Worm (Caenorhabditis elegans): Measurements from ENCODE around the gene F44F4.10.

Gene F44F4.10

DNA sequence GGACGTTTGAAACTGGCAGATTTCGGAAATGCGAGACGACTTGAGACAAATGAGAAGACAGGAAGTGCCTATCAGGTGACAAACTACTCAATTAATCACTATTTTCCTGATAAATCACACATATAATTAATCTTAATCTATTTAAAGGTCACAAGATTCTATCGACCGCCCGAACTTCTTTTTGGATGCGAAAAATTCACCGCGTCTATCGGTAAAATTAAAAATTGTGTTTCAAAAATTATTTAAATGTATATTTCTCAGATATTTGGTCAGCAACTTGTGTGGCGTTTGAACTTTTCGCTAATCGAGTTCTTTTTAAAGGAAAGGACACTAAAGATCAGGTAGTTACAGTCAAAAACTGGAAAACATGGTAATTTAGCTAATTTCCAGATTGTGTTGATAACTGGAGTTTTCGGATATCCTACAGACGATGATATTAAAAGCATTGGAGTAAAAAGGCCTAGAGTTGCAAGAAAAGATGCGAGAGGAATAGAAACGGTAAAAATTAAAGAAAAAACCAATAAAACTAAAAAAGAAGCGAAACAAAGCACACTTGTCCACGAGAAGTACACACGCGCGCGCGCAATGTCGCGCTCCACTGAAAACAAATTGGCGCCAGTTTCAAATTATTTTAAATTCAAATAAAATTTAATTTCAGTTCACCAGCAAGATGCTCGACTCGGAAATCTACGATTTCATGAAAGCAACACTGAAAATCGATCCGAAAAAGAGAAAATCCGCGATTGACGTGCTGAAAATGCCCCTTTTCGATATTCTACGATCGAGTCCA is 31.4 kb upstream of the F44F4.10 start:
- no peak for TF ChIP-seq ceh-40 (GFP tag; IDR thresholded peaks at IDR 0.05)
- TF ChIP-seq madf-3 (GFP tag; IDR thresholded peaks at IDR 0.05), result no peak
- no peak for TF ChIP-seq C06A6.2 (GFP tag; conservative IDR thresholded peaks at IDR 0.05)
- TF ChIP-seq lin-54 (GFP tag; optimal IDR thresholded peaks at IDR 0.05), result peak; percentile 75
- peak; percentile 18 for TF ChIP-seq dpl-1 (GFP tag; optimal IDR thresholded peaks at IDR 0.05)
- peak; percentile 54 for TF ChIP-seq F33H1.4 (GFP tag; IDR thresholded peaks at IDR 0.05)
- no peak for TF ChIP-seq rcor-1 (GFP tag; IDR thresholded peaks at IDR 0.05)
- TF ChIP-seq C17E4.6 (GFP tag; IDR thresholded peaks at IDR 0.05), result no peak
- no peak for TF ChIP-seq ztf-26 (tag; optimal IDR thresholded peaks at IDR 0.05)
- TF ChIP-seq ztf-25 (GFP tag; IDR thresholded peaks at IDR 0.05), result no peak
- 0 out of 2 replicates have a peak, but pooled peaks have one; percentile 33 for TF ChIP-seq madf-8 (GFP tag; conservative IDR thresholded peaks at IDR 0.05)
- no peak for TF ChIP-seq rec-8 (tag; optimal IDR thresholded peaks at IDR 0.05)
- TF ChIP-seq nfyb-1 (GFP tag; IDR thresholded peaks at IDR 0.05), result 0 out of 2 replicates have a peak, but pooled peaks have one; percentile 17
- TF ChIP-seq bed-1 (GFP tag; IDR thresholded peaks at IDR 0.05), result no peak
- TF ChIP-seq madf-6 (GFP tag; IDR thresholded peaks at IDR 0.05), result peak; percentile 63
- TF ChIP-seq bed-2 (GFP tag; IDR thresholded peaks at IDR 0.05), result no peak
- TF ChIP-seq efl-1 (GFP tag; optimal IDR thresholded peaks at IDR 0.05), result peak; percentile 57
- TF ChIP-seq F10E7.11 (tag; optimal IDR thresholded peaks at IDR 0.05), result no peak
- no peak for TF ChIP-seq snpc-4 (GFP tag; optimal IDR thresholded peaks at IDR 0.05)
- no peak for TF ChIP-seq snpc-4 (tag; optimal IDR thresholded peaks at IDR 0.05)
- peak; percentile 39 for TF ChIP-seq lsl-1 (GFP tag; optimal IDR thresholded peaks at IDR 0.05)
- TF ChIP-seq let-607 (tag; optimal IDR thresholded peaks at IDR 0.05), result no peak
- peak; percentile 57 for TF ChIP-seq mcd-1 (GFP tag; IDR thresholded peaks at IDR 0.05)
- no peak for TF ChIP-seq snpc-1.1 (tag; optimal IDR thresholded peaks at IDR 0.05; ENCODE audit: insufficient read depth)
- peak in 1 of 3 experiments; percentile 26 for TF ChIP-seq lin-35 (GFP tag; optimal IDR thresholded peaks at IDR 0.05)

DNA sequence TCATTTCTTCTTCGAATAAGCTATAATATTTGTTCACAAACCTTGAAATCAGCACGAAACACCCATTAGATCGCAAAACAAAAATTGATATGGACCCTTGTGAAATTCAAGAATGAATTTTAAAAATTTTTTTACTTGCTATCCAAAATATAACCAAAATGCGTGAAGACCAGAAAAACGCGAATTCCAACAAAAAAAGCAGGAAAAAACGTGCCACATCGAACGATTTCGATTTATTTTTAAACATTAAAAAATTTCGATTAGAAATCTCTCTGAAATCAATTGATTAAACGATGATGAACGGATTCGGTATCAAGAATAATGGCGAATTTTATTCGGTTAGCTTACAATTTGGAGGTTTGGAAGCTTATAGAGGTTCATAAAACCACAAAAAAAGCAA is 30.2 kb upstream of the F44F4.10 start, which contains the start of the genes tceb-3 and gskl-1:
TSS of gene tceb-3 (minus strand) at position 101 of the 400 bp plus-strand sequence.
TSS of gene gskl-1 (plus strand) at position 243 of the 400 bp plus-strand sequence.
- TF ChIP-seq lin-40 (tag; optimal IDR thresholded peaks at IDR 0.05), result no peak
- no peak for TF ChIP-seq hlh-12 (tag; optimal IDR thresholded peaks at IDR 0.05)
- no peak for TF ChIP-seq atf-7 (tag; optimal IDR thresholded peaks at IDR 0.05)
- no peak for TF ChIP-seq K12H6.12 (tag; optimal IDR thresholded peaks at IDR 0.05)
- TF ChIP-seq akir-1 (GFP tag; optimal IDR thresholded peaks at IDR 0.05), result no peak

DNA sequence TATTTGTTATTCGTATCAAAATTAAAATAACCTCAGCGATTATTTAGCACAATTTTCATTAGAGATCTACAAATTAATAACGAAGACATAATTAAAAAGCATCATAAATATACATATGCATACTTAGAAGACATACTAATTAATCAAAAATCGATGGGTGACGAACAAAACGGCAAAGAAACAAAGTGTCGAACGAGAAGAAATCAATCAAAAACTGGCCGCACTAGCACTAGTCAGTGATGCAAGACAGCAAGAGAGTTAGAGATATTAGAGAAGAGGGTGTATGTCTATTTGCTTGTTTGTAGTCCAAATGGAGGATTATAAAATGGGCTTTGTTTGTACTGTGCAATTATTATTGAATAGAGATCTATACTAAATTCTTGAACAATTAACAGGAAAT is 29.8 kb upstream of the F44F4.10 start:
- TF ChIP-seq nhr-80 (tag; optimal IDR thresholded peaks at IDR 0.05), result peak; percentile 3
- TF ChIP-seq Y67H2A.10 (GFP tag; conservative IDR thresholded peaks at IDR 0.05), result no peak

DNA sequence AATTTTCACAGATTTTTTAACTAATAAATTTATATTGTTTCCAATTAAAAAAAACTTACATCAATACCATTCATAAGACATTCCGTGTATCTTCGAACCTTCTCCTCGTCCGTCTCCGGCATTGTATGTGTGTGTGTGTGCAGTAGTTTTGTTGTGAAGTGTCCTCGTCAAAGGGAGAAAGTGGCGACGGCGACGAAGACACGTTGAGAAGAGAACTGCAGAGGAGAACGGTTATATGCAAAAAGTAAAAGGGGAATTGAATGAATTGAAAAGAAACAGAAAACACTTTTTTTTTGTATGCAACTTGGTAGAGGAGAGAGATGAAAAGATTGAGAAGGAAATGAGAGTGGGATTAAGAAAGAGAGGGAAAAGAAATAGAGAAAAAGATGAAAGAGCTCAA is 28.4 kb upstream of the F44F4.10 start:
- no peak for TF ChIP-seq nfya-1 (tag; optimal IDR thresholded peaks at IDR 0.05; ENCODE audit: borderline replicate concordance, insufficient read depth)
- no peak for TF ChIP-seq egl-44 (GFP tag; IDR thresholded peaks at IDR 0.05)
- TF ChIP-seq snpc-4 (GFP tag; optimal IDR thresholded peaks at IDR 0.05), result no peak
- TF ChIP-seq snpc-4 (tag; optimal IDR thresholded peaks at IDR 0.05), result no peak
- TF ChIP-seq tlf-1 (GFP tag; optimal IDR thresholded peaks at IDR 0.05), result no peak
- TF ChIP-seq egrh-3 (GFP tag; IDR thresholded peaks at IDR 0.05), result no peak
- TF ChIP-seq ceh-91 (GFP tag; IDR thresholded peaks at IDR 0.05), result no peak
